Worm (Caenorhabditis elegans) whole organism, mixed stage, embryonic: ENCODE results near the gene pap-1.

Experiments
- M03D4.4 ChIP-seq: sonication (generic microtip); optimal IDR thresholded peaks from 2 replicates; lab custom pipeline; 2017; ENCODE audit warnings: mild to moderate bottlenecking, missing genetic modification characterization, missing compliant biosample characterization
- mls-2 ChIP-seq: sonication (generic microtip); optimal IDR thresholded peaks from 2 replicates; lab custom pipeline; 2016; ENCODE audit warnings: mild to moderate bottlenecking, missing genetic modification characterization, moderate library complexity, missing compliant biosample characterization
- pha-4 ChIP-seq: fragments of 150-350 bp; optimal IDR thresholded peaks from 2 replicates; lab custom pipeline; 2018; ENCODE audit warnings: missing biosample characterization, missing genetic modification reagents, missing genetic modification characterization
- tbx-8 ChIP-seq: fragments of 200-800 bp; sonication (Bioruptor generic); optimal IDR thresholded peaks from 2 replicates; lab custom pipeline; 2018; ENCODE audit warnings: mild to moderate bottlenecking, missing genetic modification characterization, moderate library complexity, missing compliant biosample characterization
- ztf-11 ChIP-seq: fragments of 150-350 bp; optimal IDR thresholded peaks from 2 replicates; lab custom pipeline; 2014; ENCODE audit warnings: missing biosample characterization, missing genetic modification characterization

DNA sequence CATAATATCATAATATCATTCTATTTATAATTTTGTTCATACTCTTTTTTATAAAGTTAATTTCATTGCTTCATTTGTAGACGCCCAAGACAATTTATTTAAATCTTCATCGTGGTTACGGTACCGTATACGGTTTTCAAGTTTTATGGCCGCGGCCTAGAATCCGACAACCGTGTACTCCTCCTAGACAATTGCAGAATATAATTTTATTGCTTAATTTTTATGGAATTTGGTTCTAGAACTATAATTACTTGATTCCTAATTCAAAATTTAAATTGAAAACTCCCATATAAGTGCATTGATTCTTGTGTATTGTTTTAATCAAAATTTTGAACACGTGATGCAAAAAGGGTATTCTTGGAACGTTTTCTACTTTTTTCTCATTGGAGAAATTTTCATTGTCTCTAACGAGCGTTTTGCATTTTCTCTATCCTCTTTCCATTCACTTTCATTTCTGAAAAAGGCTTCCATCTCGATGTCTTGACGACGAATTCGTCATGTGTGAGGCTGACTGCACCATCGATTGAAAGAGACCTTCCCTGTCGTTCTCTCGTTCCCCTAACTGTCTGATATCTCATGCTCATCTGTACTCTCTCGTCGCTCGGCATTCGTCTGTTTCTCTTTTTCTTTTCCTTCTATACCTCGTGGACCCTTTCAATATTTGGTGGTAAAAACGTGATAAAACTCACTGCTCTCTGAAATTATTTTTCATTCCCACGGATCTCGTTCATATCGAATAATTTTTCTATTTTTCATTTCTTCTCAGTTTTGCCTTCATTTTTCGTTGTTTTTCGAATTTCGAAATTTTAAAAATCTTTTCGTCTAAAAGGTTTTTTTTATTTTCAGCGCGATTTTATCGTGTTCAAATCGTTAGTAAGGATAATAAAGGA is at the start of gene pap-1:
- TF ChIP-seq tbx-8 (GFP tag; lab: Kevin White, UChicago), result no peak
- TF ChIP-seq pha-4 (tag; lab: Kevin White, UChicago), result no peak
- TF ChIP-seq M03D4.4, result no peak
- TF ChIP-seq ztf-11 (tag; lab: Kevin White, UChicago), result no peak
- no peak for TF ChIP-seq mls-2 (tag; lab: Kevin White, UChicago)
